Fruit fly (Drosophila melanogaster) whole organism, prepupa: ENCODE measurements around the gene aqz.

Experiments used
- CG10631 ChIP-seq: fragments of 200-800 bp; sonication (Bioruptor generic); optimal IDR thresholded peaks from 2 replicates; lab custom pipeline; 2016; ENCODE audit warnings: missing biosample characterization, missing genetic modification characterization
- CG16779 ChIP-seq: fragments of 200-800 bp; sonication (Bioruptor generic); optimal IDR thresholded peaks from 3 replicates; lab custom pipeline; 2017; ENCODE audit warnings: missing biosample characterization, mild to moderate bottlenecking, missing genetic modification characterization
- CG31627 ChIP-seq: fragments of 200-800 bp; sonication (Bioruptor generic); optimal IDR thresholded peaks from 3 replicates; lab custom pipeline; 2016; ENCODE audit warnings: missing biosample characterization, missing genetic modification characterization
- CG3919 ChIP-seq: fragments of 200-800 bp; sonication (Bioruptor generic); optimal IDR thresholded peaks from 3 replicates; lab custom pipeline; 2016; ENCODE audit warnings: missing biosample characterization, missing genetic modification characterization
- CG6163 ChIP-seq: fragments of 200-800 bp; sonication (Bioruptor generic); IDR thresholded peaks from 3 replicates; pipeline ENCODE4 v1.3.6; 2022; ENCODE audit warnings: missing biosample characterization, missing genetic modification characterization
- CG6276 ChIP-seq: fragments of 200-800 bp; sonication (Bioruptor generic); optimal IDR thresholded peaks from 2 replicates; lab custom pipeline; 2017; ENCODE audit warnings: missing biosample characterization, mild to moderate bottlenecking, missing genetic modification characterization
- CG6792 ChIP-seq: fragments of 200-800 bp; sonication (Bioruptor generic); optimal IDR thresholded peaks from 3 replicates; lab custom pipeline; 2016; ENCODE audit warnings: missing biosample characterization, missing genetic modification characterization
- CG6808 ChIP-seq: fragments of 200-800 bp; sonication (Bioruptor generic); optimal IDR thresholded peaks from 3 replicates; lab custom pipeline; 2017; ENCODE audit warnings: missing biosample characterization, missing genetic modification characterization, mild to moderate bottlenecking, moderate library complexity, missing genetic modification reagents
- CG6854 ChIP-seq: fragments of 200-800 bp; sonication (Bioruptor generic); optimal IDR thresholded peaks from 2 replicates; lab custom pipeline; 2017; ENCODE audit warnings: missing biosample characterization, mild to moderate bottlenecking, missing genetic modification characterization
- CG7368 ChIP-seq: fragments of 200-800 bp; sonication (Bioruptor generic); optimal IDR thresholded peaks from 3 replicates; lab custom pipeline; 2016; ENCODE audit warnings: missing biosample characterization, missing genetic modification characterization
- CG8119 ChIP-seq: fragments of 200-800 bp; sonication (Bioruptor generic); IDR thresholded peaks from 3 replicates; pipeline ENCODE4 v1.3.6; 2022; ENCODE audit warnings: missing biosample characterization, missing genetic modification characterization
- CG8632 ChIP-seq: fragments of 200-800 bp; sonication (Bioruptor generic); optimal IDR thresholded peaks from 3 replicates; lab custom pipeline; 2016; ENCODE audit warnings: missing biosample characterization, missing genetic modification characterization
- CG9139 ChIP-seq: fragments of 200-800 bp; sonication (Bioruptor generic); optimal IDR thresholded peaks from 3 replicates; lab custom pipeline; 2017; ENCODE audit warnings: missing biosample characterization, mild to moderate bottlenecking, missing genetic modification characterization
- Eip75B ChIP-seq: fragments of 200-800 bp; sonication (Bioruptor generic); optimal IDR thresholded peaks from 3 replicates; lab custom pipeline; 2016; ENCODE audit warnings: missing biosample characterization, missing genetic modification characterization
- Eip78C ChIP-seq: fragments of 200-800 bp; sonication (Bioruptor generic); peaks from one replicate; lab custom pipeline; 2016; ENCODE audit warnings: missing biosample characterization, missing genetic modification characterization
- Ets21C ChIP-seq: fragments of 200-800 bp; sonication (Bioruptor generic); optimal IDR thresholded peaks from 3 replicates; lab custom pipeline; 2016; ENCODE audit warnings: missing biosample characterization, missing genetic modification characterization
- Ets96B ChIP-seq: fragments of 200-800 bp; optimal IDR thresholded peaks from 2 replicates; lab custom pipeline; 2019; ENCODE audit warnings: missing biosample characterization, mild to moderate bottlenecking, missing genetic modification characterization, moderate library complexity
- Hr38 ChIP-seq: sonication (Bioruptor generic); optimal IDR thresholded peaks from 2 replicates; lab custom pipeline; 2016; ENCODE audit warnings: missing biosample characterization, missing genetic modification characterization
- Hr39 ChIP-seq: fragments of 200-800 bp; sonication (Bioruptor generic); optimal IDR thresholded peaks from 2 replicates; lab custom pipeline; 2016; ENCODE audit warnings: missing biosample characterization, missing genetic modification characterization
- OdsH ChIP-seq: fragments of 200-800 bp; sonication (Bioruptor generic); optimal IDR thresholded peaks from 3 replicates; lab custom pipeline; 2016; ENCODE audit warnings: missing biosample characterization, missing genetic modification characterization
- Smox ChIP-seq: fragments of 200-800 bp; sonication (Bioruptor generic); optimal IDR thresholded peaks from 3 replicates; lab custom pipeline; 2016; ENCODE audit warnings: missing biosample characterization, missing genetic modification characterization
- Sox15 ChIP-seq: fragments of 200-800 bp; sonication (Bioruptor generic); optimal IDR thresholded peaks from 3 replicates; lab custom pipeline; 2016; ENCODE audit warnings: missing biosample characterization, missing genetic modification characterization
- acj6 ChIP-seq: fragments of 200-800 bp; sonication (Bioruptor generic); optimal IDR thresholded peaks from 3 replicates; lab custom pipeline; 2016; ENCODE audit warnings: missing biosample characterization, missing genetic modification characterization
- cyc ChIP-seq: fragments of 200-800 bp; sonication (Bioruptor generic); optimal IDR thresholded peaks from 3 replicates; lab custom pipeline; 2016; ENCODE audit warnings: missing biosample characterization, missing genetic modification characterization
- dac ChIP-seq: fragments of 200-800 bp; sonication (Bioruptor generic); optimal IDR thresholded peaks from 2 replicates; lab custom pipeline; 2017; ENCODE audit warnings: missing biosample characterization, mild to moderate bottlenecking, missing genetic modification characterization
- dsx ChIP-seq: fragments of 200-800 bp; optimal IDR thresholded peaks from 3 replicates; lab custom pipeline; 2019; ENCODE audit warnings: missing biosample characterization, mild to moderate bottlenecking, missing genetic modification characterization, moderate library complexity; ENCODE audit not compliant: poor library complexity, severe bottlenecking
- eg ChIP-seq: fragments of 200-800 bp; sonication (Bioruptor generic); IDR thresholded peaks from 3 replicates; pipeline ENCODE4 v1.3.6; 2022; ENCODE audit warnings: missing biosample characterization, missing genetic modification characterization
- esn ChIP-seq: fragments of 200-800 bp; sonication (Bioruptor generic); optimal IDR thresholded peaks from 2 replicates; lab custom pipeline; 2016; ENCODE audit warnings: missing biosample characterization, mild to moderate bottlenecking, missing genetic modification characterization, moderate library complexity
- fd85E ChIP-seq: fragments of 200-800 bp; sonication (Bioruptor generic); optimal IDR thresholded peaks from 3 replicates; lab custom pipeline; 2016; ENCODE audit warnings: missing biosample characterization, missing genetic modification characterization
- fkh ChIP-seq: fragments of 200-800 bp; sonication (Bioruptor generic); optimal IDR thresholded peaks from 3 replicates; lab custom pipeline; 2017; ENCODE audit warnings: missing biosample characterization, mild to moderate bottlenecking, missing genetic modification characterization, moderate library complexity
- salr ChIP-seq, 2 experiments: fragments of 200-800 bp; sonication (Bioruptor generic); optimal IDR thresholded peaks; 3 replicates each; lab custom pipeline; 2016 to 2018; ENCODE audit warnings: missing biosample characterization in 2 of 2, missing genetic modification characterization in 2 of 2, mild to moderate bottlenecking in 1 of 2
- ss ChIP-seq, 2 experiments: fragments of 200-800 bp; sonication (Bioruptor generic); optimal IDR thresholded peaks; 2 replicates in 1 of 2; 3 replicates in 1 of 2; lab custom pipeline; 2017 to 2018; ENCODE audit warnings: mild to moderate bottlenecking in 2 of 2, missing biosample characterization in 2 of 2, missing genetic modification characterization in 2 of 2, moderate library complexity in 1 of 2
- svp ChIP-seq: fragments of 200-800 bp; sonication (Bioruptor generic); peaks from one replicate; lab custom pipeline; 2016; ENCODE audit warnings: missing biosample characterization, missing genetic modification characterization

aqz gene

DNA sequence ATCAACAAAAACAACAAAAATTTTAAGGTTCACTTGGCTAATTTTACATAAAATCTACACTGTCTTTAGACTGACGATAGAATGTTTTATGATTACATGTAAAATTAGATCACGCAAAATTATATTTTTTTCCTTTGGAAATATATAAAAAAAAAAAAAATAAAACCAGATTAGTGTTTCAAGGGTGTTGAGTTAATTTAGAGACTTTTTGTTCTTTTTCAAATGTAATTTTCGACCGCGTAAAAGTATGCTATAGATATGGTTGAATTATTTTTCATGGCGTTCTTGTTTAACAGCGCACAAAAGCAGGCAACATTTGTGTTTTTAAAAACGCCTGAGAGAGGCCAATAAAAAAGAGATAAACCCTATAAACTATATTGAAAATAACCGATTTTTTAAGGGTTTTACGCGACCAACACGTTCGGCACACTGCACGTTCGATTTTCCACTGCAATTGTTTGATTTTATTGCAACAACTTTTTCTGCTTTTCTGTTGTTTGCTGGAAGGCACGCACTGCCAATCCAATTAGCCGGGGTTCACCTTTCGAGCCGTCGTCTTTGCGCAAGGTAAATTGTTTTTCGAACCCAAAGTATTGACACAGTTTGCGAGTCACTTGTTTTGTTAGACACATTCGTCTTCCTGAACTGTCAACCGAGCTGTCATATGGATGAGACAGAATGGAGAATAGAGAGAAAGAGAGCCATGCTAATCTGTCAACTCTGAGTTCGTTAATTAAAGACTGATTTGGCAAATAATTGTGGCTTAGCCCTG lies 42.8 kb upstream of the aqz start:
- TF ChIP-seq Eip75B (GFP tag; lab: Kevin White, UChicago), result no peak
- TF ChIP-seq dsx (GFP tag; lab: Kevin White, UChicago), result peak; percentile 49
- TF ChIP-seq svp (GFP tag; lab: Kevin White, UChicago), result peak; percentile 42
- TF ChIP-seq Eip78C (GFP tag; lab: Kevin White, UChicago), result peak; percentile 69
- peak; percentile 34 for TF ChIP-seq CG6276
- TF ChIP-seq CG6808 (GFP tag; lab: Kevin White, UChicago), result no peak
- TF ChIP-seq salr (GFP tag; optimal IDR thresholded peaks at IDR 0.05; lab: Kevin White, UChicago), result no peak
- TF ChIP-seq OdsH (GFP tag; lab: Kevin White, UChicago), result no peak
- TF ChIP-seq CG8119 (GFP tag; lab: Robert Waterston, UW), result no peak
- peak; percentile 57 for TF ChIP-seq fkh (GFP tag; lab: Kevin White, UChicago)
- TF ChIP-seq CG10631 (GFP tag; lab: Kevin White, UChicago), result no peak
- TF ChIP-seq Hr39, result no peak
- peak; percentile 11 for TF ChIP-seq Ets96B
- peak; percentile 34 to 35 for TF ChIP-seq ss (GFP tag; optimal IDR thresholded peaks at IDR 0.05; lab: Kevin White, UChicago)
- TF ChIP-seq Sox15 (GFP tag; lab: Kevin White, UChicago), result no peak

- TF ChIP-seq CG6276 (peak; percentile 65), CG6163 (GFP tag; lab: Robert Waterston, UW) (peak; percentile 34; the same call in 1 of the 3 replicates), CG16779 (tag; lab: Kevin White, UChicago) (peak; percentile 19), CG8632 (GFP tag; lab: Kevin White, UChicago) (no peak), Eip78C (GFP tag; lab: Kevin White, UChicago) (peak; percentile 79), fkh (GFP tag; lab: Kevin White, UChicago) (peak; percentile 53), ss (GFP tag; optimal IDR thresholded peaks at IDR 0.05; lab: Kevin White, UChicago) (peak in 1 of 2 experiments; percentile 48), salr (GFP tag; optimal IDR thresholded peaks at IDR 0.05; lab: Kevin White, UChicago) (no peak), CG3919 (GFP tag; lab: Kevin White, UChicago) (peak; percentile 10), esn (GFP tag; lab: Kevin White, UChicago) (no peak), CG6808 (GFP tag; lab: Kevin White, UChicago) (peak; percentile 36), eg (GFP tag; lab: Robert Waterston, UW) (0 out of 3 replicates have a peak, but pooled peaks have one; percentile 4), CG6854 (peak; percentile 56), CG9139 (GFP tag; lab: Kevin White, UChicago) (peak; percentile 23)
Measured at dm6 chr3R:8862662-8863082, 42.2 kb upstream of the aqz start.

dm6 chr3R:8862208-8862607 lies 41.7 kb upstream of the aqz start:
- TF ChIP-seq Ets21C (GFP tag; lab: Kevin White, UChicago) (no peak), Hr38 (no peak), CG6792 (no peak), svp (GFP tag; lab: Kevin White, UChicago) (no peak), fd85E (GFP tag; lab: Kevin White, UChicago) (no peak), acj6 (GFP tag; lab: Kevin White, UChicago) (no peak), Smox (no peak), cyc (GFP tag; lab: Kevin White, UChicago) (no peak), CG6854 (no peak), CG3919 (GFP tag; lab: Kevin White, UChicago) (no peak), CG31627 (GFP tag; lab: Kevin White, UChicago) (no peak), CG8119 (GFP tag; lab: Robert Waterston, UW) (no peak), CG8632 (GFP tag; lab: Kevin White, UChicago) (no peak), esn (GFP tag; lab: Kevin White, UChicago) (no peak), dac (no peak), CG7368 (GFP tag; lab: Kevin White, UChicago) (no peak), fkh (GFP tag; lab: Kevin White, UChicago) (no peak), eg (GFP tag; lab: Robert Waterston, UW) (no peak), dsx (GFP tag; lab: Kevin White, UChicago) (no peak)
